Fruit fly (Drosophila melanogaster): ENCODE results near the gene CG31827.

dm6 chr2L:15746600-15747393 is 41.8 kb downstream of the CG31827 start:
- no peak for TF ChIP-seq insv (optimal IDR thresholded peaks at IDR 0.05)
- TF ChIP-seq psq (optimal IDR thresholded peaks at IDR 0.05) = no peak
- TF ChIP-seq h (optimal IDR thresholded peaks at IDR 0.05) = no peak
- TF ChIP-seq Sin3A (optimal IDR thresholded peaks at IDR 0.05) = no peak

All from Kc167 (cell line).